Fruit fly (Drosophila melanogaster) whole organism, embryonic: Measurements from ENCODE around the gene Ccdc114.

Source experiments
- Atf-2 ChIP-seq: fragments of 200-800 bp; sonication (Bioruptor generic); optimal IDR thresholded peaks from 2 replicates; lab custom pipeline; 2016; ENCODE audit warnings: missing biosample characterization, missing genetic modification characterization
- Blimp-1 ChIP-seq: fragments of 200-800 bp; sonication (Bioruptor generic); optimal IDR thresholded peaks from 3 replicates; lab custom pipeline; 2018; ENCODE audit warnings: missing biosample characterization, missing genetic modification characterization, mild to moderate bottlenecking, moderate library complexity, missing genetic modification reagents
- CG10543 ChIP-seq: fragments of 200-800 bp; sonication (Bioruptor generic); optimal IDR thresholded peaks from 3 replicates; lab custom pipeline; 2017; ENCODE audit warnings: missing biosample characterization, mild to moderate bottlenecking, missing genetic modification characterization, moderate library complexity
- CG10959 ChIP-seq: fragments of 200-800 bp; sonication (Bioruptor generic); IDR thresholded peaks from 2 replicates; pipeline ENCODE4 v1.3.6; 2022; ENCODE audit warnings: missing biosample characterization, missing genetic modification characterization
- CG13624 ChIP-seq: fragments of 200-800 bp; sonication (Bioruptor generic); optimal IDR thresholded peaks from 2 replicates; lab custom pipeline; 2016; ENCODE audit warnings: missing biosample characterization, missing genetic modification characterization
- CG34376 ChIP-seq: fragments of 200-800 bp; sonication (Bioruptor generic); optimal IDR thresholded peaks from 2 replicates; lab custom pipeline; 2018; ENCODE audit warnings: missing biosample characterization, mild to moderate bottlenecking, missing genetic modification characterization
- CG4282 ChIP-seq: fragments of 200-800 bp; sonication (Bioruptor generic); optimal IDR thresholded peaks from 2 replicates; lab custom pipeline; 2016; ENCODE audit warnings: missing biosample characterization, missing genetic modification characterization
- CG4854 ChIP-seq: fragments of 200-800 bp; sonication (Bioruptor generic); optimal IDR thresholded peaks from 2 replicates; lab custom pipeline; 2016; ENCODE audit warnings: missing biosample characterization, missing genetic modification characterization, inconsistent platforms
- CG8388 ChIP-seq: fragments of 200-800 bp; sonication (Bioruptor generic); optimal IDR thresholded peaks from 2 replicates; lab custom pipeline; 2019; ENCODE audit warnings: missing biosample characterization, mild to moderate bottlenecking, missing genetic modification characterization, moderate library complexity
- Doc2 ChIP-seq: fragments of 200-800 bp; sonication (Bioruptor generic); IDR thresholded peaks from 2 replicates; pipeline ENCODE4 v1.3.6; 2022; ENCODE audit warnings: missing biosample characterization, missing genetic modification characterization
- Drgx ChIP-seq: fragments of 200-800 bp; sonication (Bioruptor generic); IDR thresholded peaks from 2 replicates; pipeline ENCODE4 v1.3.6; 2022; ENCODE audit warnings: missing biosample characterization, missing genetic modification characterization
- HmgD ChIP-seq: fragments of 200-800 bp; sonication (Bioruptor generic); optimal IDR thresholded peaks from 3 replicates; lab custom pipeline; 2016; ENCODE audit warnings: missing biosample characterization, missing genetic modification characterization
- ems ChIP-seq: fragments of 200-800 bp; sonication (Bioruptor generic); optimal IDR thresholded peaks from 3 replicates; lab custom pipeline; 2016; ENCODE audit warnings: missing biosample characterization, missing genetic modification characterization
- phol ChIP-seq: fragments of 200-800 bp; sonication (Bioruptor generic); optimal IDR thresholded peaks from 3 replicates; lab custom pipeline; 2018; ENCODE audit warnings: missing biosample characterization, mild to moderate bottlenecking, missing genetic modification characterization, moderate library complexity

dm6 chr3R:16573483-16574145 lies 50.9 kb downstream of the Ccdc114 start, which contains the start of gene CG14903:
- TF ChIP-seq CG4282 (GFP tag; lab: Kevin White, UChicago) (no peak), CG8388 (no peak), Doc2 (no peak), phol (tag; lab: Kevin White, UChicago) (peak; percentile 71), Blimp-1 (GFP tag; lab: Kevin White, UChicago) (peak; percentile 37), CG13624 (GFP tag; lab: Kevin White, UChicago) (peak; percentile 25), Drgx (no peak), ems (no peak), Atf-2 (GFP tag; lab: Kevin White, UChicago) (no peak), HmgD (no peak), CG34376 (GFP tag; lab: Kevin White, UChicago) (no peak), CG4854 (GFP tag; lab: Kevin White, UChicago) (no peak), CG10959 (GFP tag; lab: Robert Waterston, UW) (no peak), CG10543 (GFP tag; lab: Kevin White, UChicago) (no peak)
